Worm (Caenorhabditis elegans): Measurements from ENCODE around the gene F52B10.3.

DNA sequence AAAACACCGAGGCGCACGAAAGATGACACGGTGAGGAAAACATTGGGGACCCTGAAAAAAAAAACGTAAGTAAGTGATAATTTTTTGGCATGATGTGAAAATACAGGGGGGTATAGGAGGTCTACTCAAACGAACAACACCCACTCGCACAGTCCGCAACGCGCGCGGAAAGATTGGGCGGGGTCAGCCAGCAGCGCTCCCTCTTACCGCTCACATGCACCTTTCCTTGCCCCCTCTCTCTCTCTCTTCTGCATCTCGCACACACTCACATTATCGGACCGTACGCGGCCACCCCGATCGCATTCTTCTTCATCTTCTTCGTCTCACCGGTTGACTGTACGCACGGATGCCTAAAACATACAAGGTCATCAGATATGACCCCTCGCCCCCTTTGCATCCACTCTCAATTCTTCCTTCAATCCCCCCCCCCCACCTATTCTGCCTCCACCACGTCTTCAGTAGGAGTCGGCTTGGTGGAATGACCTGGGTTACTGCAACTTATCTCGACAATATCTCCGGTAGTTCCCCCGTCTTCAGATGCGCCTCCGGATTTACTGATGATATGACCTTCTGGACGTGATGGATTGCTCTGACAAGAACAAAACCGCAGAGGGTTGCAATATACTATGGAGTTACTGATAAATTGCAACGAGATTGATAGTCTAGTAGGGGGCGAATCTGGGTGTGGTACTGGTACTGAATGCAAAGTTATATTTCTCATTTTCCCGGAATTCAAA lies 18.5 kb downstream of the F52B10.3 start, which contains the start of gene F53B3.5:
- TF ChIP-seq unc-39 (tag; optimal IDR thresholded peaks at IDR 0.05) (no peak), mdl-1 (tag; optimal IDR thresholded peaks at IDR 0.05) (no peak), lin-39 (tag; optimal IDR thresholded peaks at IDR 0.05) (no peak), tbx-2 (tag; optimal IDR thresholded peaks at IDR 0.05) (no peak), hmg-11 (tag; optimal IDR thresholded peaks at IDR 0.05) (no peak), pha-4 (tag; optimal IDR thresholded peaks at IDR 0.05) (no peak), unc-62 (GFP tag; optimal IDR thresholded peaks at IDR 0.05) (no peak), egl-27 (tag; optimal IDR thresholded peaks at IDR 0.05) (no peak), nhr-76 (tag; optimal IDR thresholded peaks at IDR 0.05) (no peak), lin-15B (tag; optimal IDR thresholded peaks at IDR 0.05) (no peak), mml-1 (tag; optimal IDR thresholded peaks at IDR 0.05) (no peak)

Measured in whole organism, L3 larva.